Worm (Caenorhabditis elegans) whole organism, L2 larva: ENCODE results near the gene scl-20.

Experiments used
- C34F6.9 ChIP-seq: fragments of 150-350 bp; optimal IDR thresholded peaks from 2 replicates; lab custom pipeline; 2014; ENCODE audit warnings: missing biosample characterization, missing genetic modification characterization
- F13H6.1 ChIP-seq: sonication (generic microtip); optimal IDR thresholded peaks from 2 replicates; lab custom pipeline; 2016; ENCODE audit warnings: missing genetic modification characterization, missing compliant biosample characterization
- R02D3.7 ChIP-seq: fragments of 150-350 bp; optimal IDR thresholded peaks from 2 replicates; lab custom pipeline; 2014; ENCODE audit warnings: missing biosample characterization, missing genetic modification characterization
- Y55F3AM.14 ChIP-seq: fragments of 200-800 bp; sonication (Bioruptor generic); optimal IDR thresholded peaks from 2 replicates; lab custom pipeline; 2018; ENCODE audit warnings: mild to moderate bottlenecking, missing genetic modification characterization, missing compliant biosample characterization
- ZK546.5 ChIP-seq: sonication (generic microtip); optimal IDR thresholded peaks from 2 replicates; lab custom pipeline; 2017; ENCODE audit warnings: missing biosample characterization, missing genetic modification characterization
- alr-1 ChIP-seq: fragments of 150-350 bp; optimal IDR thresholded peaks from 2 replicates; lab custom pipeline; 2014; ENCODE audit warnings: missing biosample characterization, missing genetic modification characterization
- ama-1 ChIP-seq: fragments of 150-350 bp; optimal IDR thresholded peaks from 2 replicates; lab custom pipeline; 2018; ENCODE audit warnings: inconsistent platforms
- blmp-1 ChIP-seq: sonication (generic microtip); optimal IDR thresholded peaks from 2 replicates; lab custom pipeline; 2017; ENCODE audit warnings: missing genetic modification characterization, mild to moderate bottlenecking, missing compliant biosample characterization, antibody characterized with exemption, moderate library complexity; ENCODE audit not compliant: insufficient read depth
- ceh-16 ChIP-seq: fragments of 150-350 bp; optimal IDR thresholded peaks from 2 replicates; lab custom pipeline; 2014; ENCODE audit warnings: missing biosample characterization, missing genetic modification characterization
- ceh-82 ChIP-seq: fragments of 150-350 bp; optimal IDR thresholded peaks from 2 replicates; lab custom pipeline; 2014; ENCODE audit warnings: missing biosample characterization, missing genetic modification characterization
- dmd-4 ChIP-seq: sonication (generic microtip); optimal IDR thresholded peaks from 2 replicates; lab custom pipeline; 2017; ENCODE audit warnings: missing biosample characterization, missing genetic modification characterization
- egl-27 ChIP-seq: sonication (generic microtip); optimal IDR thresholded peaks from 3 replicates; lab custom pipeline; 2017; ENCODE audit warnings: missing biosample characterization, missing genetic modification reagents, missing genetic modification characterization
- elt-1 ChIP-seq: fragments of 150-350 bp; optimal IDR thresholded peaks from 2 replicates; lab custom pipeline; 2014; ENCODE audit warnings: missing biosample characterization, missing genetic modification characterization
- fos-1 ChIP-seq: fragments of 150-350 bp; optimal IDR thresholded peaks from 2 replicates; lab custom pipeline; 2014; ENCODE audit warnings: missing biosample characterization, missing genetic modification characterization
- gmeb-1 ChIP-seq: fragments of 150-350 bp; optimal IDR thresholded peaks from 2 replicates; lab custom pipeline; 2014; ENCODE audit warnings: missing biosample characterization, missing genetic modification characterization
- lin-11 ChIP-seq: fragments of 150-350 bp; sonication (generic microtip); optimal IDR thresholded peaks from 2 replicates; lab custom pipeline; 2014; ENCODE audit warnings: missing biosample characterization, missing genetic modification characterization, inconsistent platforms, mixed read lengths
- lin-39 ChIP-seq: fragments of 150-350 bp; optimal IDR thresholded peaks from 2 replicates; lab custom pipeline; 2014; ENCODE audit warnings: missing biosample characterization, missing genetic modification reagents, missing genetic modification characterization
- mbf-1 ChIP-seq: sonication (generic microtip); optimal IDR thresholded peaks from 2 replicates; lab custom pipeline; 2017; ENCODE audit warnings: missing biosample characterization, missing genetic modification characterization
- mdl-1 ChIP-seq, 2 experiments: fragments of 150-350 bp in 1 of 2; sonication (generic microtip) in 1 of 2; optimal IDR thresholded peaks; 2 replicates each; lab custom pipeline; 2017; ENCODE audit warnings: missing biosample characterization in 2 of 2, missing genetic modification characterization in 2 of 2
- nhr-11 ChIP-seq: fragments of 150-350 bp; optimal IDR thresholded peaks from 2 replicates; lab custom pipeline; 2014; ENCODE audit warnings: missing biosample characterization, missing genetic modification characterization
- nhr-21 ChIP-seq: fragments of 150-350 bp; optimal IDR thresholded peaks from 2 replicates; lab custom pipeline; 2014; ENCODE audit warnings: missing biosample characterization, missing genetic modification characterization
- nhr-237 ChIP-seq: fragments of 150-350 bp; optimal IDR thresholded peaks from 2 replicates; lab custom pipeline; 2014; ENCODE audit warnings: missing biosample characterization, missing genetic modification characterization
- nhr-6 ChIP-seq: fragments of 150-350 bp; optimal IDR thresholded peaks from 2 replicates; lab custom pipeline; 2014; ENCODE audit warnings: missing biosample characterization, missing genetic modification characterization
- nhr-77 ChIP-seq: fragments of 150-350 bp; optimal IDR thresholded peaks from 2 replicates; lab custom pipeline; 2014; ENCODE audit warnings: missing biosample characterization, missing genetic modification characterization
- sem-4 ChIP-seq: fragments of 150-350 bp; optimal IDR thresholded peaks from 2 replicates; lab custom pipeline; 2014; ENCODE audit warnings: missing biosample characterization, missing genetic modification reagents, missing genetic modification characterization
- sma-3 ChIP-seq: sonication (generic microtip); optimal IDR thresholded peaks from 2 replicates; lab custom pipeline; 2016; ENCODE audit warnings: missing genetic modification reagents, missing genetic modification characterization, missing compliant biosample characterization
- unc-55 ChIP-seq: fragments of 150-350 bp; sonication (generic microtip); optimal IDR thresholded peaks from 3 replicates; lab custom pipeline; 2014; ENCODE audit warnings: missing biosample characterization, missing genetic modification reagents, missing genetic modification characterization
- ztf-11 ChIP-seq: sonication (generic microtip); optimal IDR thresholded peaks from 2 replicates; lab custom pipeline; 2017; ENCODE audit warnings: missing biosample characterization, missing genetic modification characterization

Gene scl-20

ce11 chrV:18709203-18709860 is 24.9 kb downstream of the scl-20 start, which contains the start of gene Y17D7C.6:
Gene Y17D7C.6 (plus strand): TSS chrV:18709810.
- TF ChIP-seq nhr-11 (tag; lab: Kevin White, UChicago): no peak
- TF ChIP-seq F13H6.1 (tag; lab: Kevin White, UChicago): no peak
- TF ChIP-seq nhr-77 (tag; lab: Kevin White, UChicago): no peak
- no peak for TF ChIP-seq unc-55 (GFP tag; lab: Kevin White, UChicago)
- TF ChIP-seq blmp-1: no peak
- TF ChIP-seq dmd-4 (tag; lab: Kevin White, UChicago): no peak
- no peak for TF ChIP-seq mdl-1 (tag; optimal IDR thresholded peaks at IDR 0.05; lab: Kevin White, UChicago)
- no peak for TF ChIP-seq ceh-82 (tag; lab: Kevin White, UChicago)
- TF ChIP-seq nhr-21: no peak
- no peak for TF ChIP-seq R02D3.7 (tag; lab: Kevin White, UChicago)
- no peak for TF ChIP-seq lin-11 (tag; lab: Kevin White, UChicago)
- no peak for TF ChIP-seq sem-4 (tag; lab: Kevin White, UChicago)
- TF ChIP-seq ama-1 (lab: Kevin White, UChicago): no peak
- TF ChIP-seq ztf-11 (tag; lab: Kevin White, UChicago): no peak

DNA sequence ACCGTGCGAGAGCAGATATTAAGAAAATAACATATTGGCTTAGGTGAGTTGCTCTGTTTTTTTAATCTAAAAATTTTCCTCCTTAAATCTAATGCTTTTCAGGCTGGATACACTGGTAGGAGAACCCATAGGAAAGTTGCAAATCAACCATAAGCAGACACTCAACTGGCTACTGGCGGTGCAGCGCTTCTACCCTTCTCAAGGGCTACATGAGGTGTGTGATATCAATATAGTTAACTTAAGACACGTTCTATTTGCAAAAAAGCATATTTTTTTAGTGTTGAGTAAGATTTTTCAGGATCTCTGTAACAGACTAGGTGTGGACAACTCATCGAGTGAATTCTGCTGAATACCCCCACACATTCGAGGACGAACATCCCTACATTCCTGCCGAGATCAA is 26.3 kb downstream of the scl-20 start:
- no peak for TF ChIP-seq ZK546.5 (tag; lab: Kevin White, UChicago)
- no peak for TF ChIP-seq nhr-6 (tag; lab: Kevin White, UChicago)
- no peak for TF ChIP-seq ceh-82 (tag; lab: Kevin White, UChicago)
- no peak for TF ChIP-seq nhr-237 (tag; lab: Kevin White, UChicago)
- TF ChIP-seq ama-1 (lab: Kevin White, UChicago): no peak
- no peak for TF ChIP-seq mbf-1 (tag; lab: Kevin White, UChicago)

- TF ChIP-seq ceh-82 (tag; lab: Kevin White, UChicago) (no peak), dmd-4 (tag; lab: Kevin White, UChicago) (no peak), Y55F3AM.14 (GFP tag; lab: Kevin White, UChicago) (no peak), C34F6.9 (no peak), egl-27 (tag; lab: Kevin White, UChicago) (no peak), nhr-21 (no peak), nhr-237 (tag; lab: Kevin White, UChicago) (no peak), ZK546.5 (tag; lab: Kevin White, UChicago) (no peak), nhr-11 (tag; lab: Kevin White, UChicago) (no peak), mdl-1 (tag; optimal IDR thresholded peaks at IDR 0.05; lab: Kevin White, UChicago) (no peak), F13H6.1 (tag; lab: Kevin White, UChicago) (no peak), ama-1 (lab: Kevin White, UChicago) (no peak), ceh-16 (tag; lab: Kevin White, UChicago) (no peak), nhr-77 (tag; lab: Kevin White, UChicago) (no peak)
Observed at ce11 chrV:18706063-18706620, 28.1 kb downstream of the scl-20 start, which contains the start of gene Y17D7C.1. Gene Y17D7C.1 (plus strand): TSS chrV:18706570.

ce11 chrV:18705319-18706062 is 28.8 kb downstream of the scl-20 start:
- TF ChIP-seq elt-1 (no peak), lin-39 (tag; lab: Kevin White, UChicago) (no peak), ceh-82 (tag; lab: Kevin White, UChicago) (no peak)

- TF ChIP-seq gmeb-1 (tag; lab: Kevin White, UChicago) (peak; percentile 19), sma-3 (GFP tag; lab: Kevin White, UChicago) (peak; percentile 62), alr-1 (tag; lab: Kevin White, UChicago) (no peak), fos-1 (peak; percentile 46)
Observed at ce11 chrV:18701306-18701705, 33.0 kb downstream of the scl-20 start, which contains the start of gene Y69H2.9. Gene Y69H2.9 (plus strand): TSS chrV:18701538.

DNA sequence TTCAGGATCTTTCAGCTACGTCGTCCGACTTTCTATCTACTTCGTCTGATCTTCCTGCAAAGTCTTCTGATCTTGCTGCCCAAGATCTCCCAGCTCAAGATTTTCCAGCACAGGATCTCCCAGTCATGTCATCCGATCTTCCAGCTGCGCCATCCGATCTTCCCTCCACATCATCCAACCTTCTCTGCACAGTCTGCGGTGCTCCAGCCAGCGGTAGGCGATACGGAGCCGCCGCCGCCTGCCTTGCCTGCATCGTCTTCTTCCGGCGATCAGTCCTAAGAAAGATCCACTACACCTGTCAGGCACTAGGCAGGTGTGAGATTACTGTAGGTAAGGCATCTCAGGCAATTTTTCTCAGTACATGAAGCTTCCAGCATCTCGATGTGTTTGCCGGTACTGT is 35.0 kb downstream of the scl-20 start, which contains the start of gene nhr-241:
nhr-241 (plus strand) TSS at position 126 of the 400 bp plus-strand sequence.
- TF ChIP-seq nhr-77 (tag; lab: Kevin White, UChicago): no peak
- TF ChIP-seq blmp-1: no peak
- TF ChIP-seq ceh-82 (tag; lab: Kevin White, UChicago): no peak
- TF ChIP-seq ztf-11 (tag; lab: Kevin White, UChicago): no peak
- TF ChIP-seq nhr-11 (tag; lab: Kevin White, UChicago): no peak
